Fruit fly (Drosophila melanogaster) whole organism: Measurements from ENCODE around the gene CG32536.

Source experiments
- CG8478 ChIP-seq: fragments of >200 bp; optimal IDR thresholded peaks from 2 replicates; lab custom pipeline; 2018; ENCODE audit warnings: inconsistent platforms
- Dll ChIP-seq: fragments of >200 bp; optimal IDR thresholded peaks from 2 replicates; lab custom pipeline; 2017
- EcR ChIP-seq, 2 experiments: fragments of >200 bp; optimal IDR thresholded peaks; 2 replicates each; lab custom pipeline; 2017; ENCODE audit warnings: missing biosample characterization in 2 of 2, missing genetic modification characterization in 2 of 2, missing genetic modification reagents in 2 of 2
- pan ChIP-seq: fragments of >200 bp; optimal IDR thresholded peaks from 2 replicates; lab custom pipeline; 2017
- psq ChIP-seq: fragments of >200 bp; optimal IDR thresholded peaks from 2 replicates; lab custom pipeline; 2017
- usp ChIP-seq: fragments of >200 bp; optimal IDR thresholded peaks from 2 replicates; lab custom pipeline; 2017; ENCODE audit warnings: missing biosample characterization, missing genetic modification characterization, mixed read lengths

Gene CG32536

DNA sequence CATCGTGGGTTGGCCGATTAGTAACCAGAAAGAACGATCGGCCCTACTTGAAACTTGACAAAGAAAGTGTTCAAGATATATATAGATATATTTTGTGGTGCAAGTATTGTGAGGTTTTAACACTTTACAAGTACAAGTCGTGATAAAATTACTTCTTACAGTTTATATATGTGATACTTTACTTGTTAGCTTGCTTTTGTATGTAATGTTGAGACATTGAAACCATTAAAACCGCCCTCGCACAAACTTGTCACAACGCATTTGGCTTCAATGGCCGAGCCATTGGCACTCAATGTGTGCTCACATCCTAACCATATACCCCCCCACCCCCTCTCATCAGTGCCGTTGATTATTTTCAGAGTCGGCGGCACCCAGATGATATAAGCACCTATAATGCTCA is 18.3 kb upstream of the CG32536 start:
- TF ChIP-seq psq (lab: Kevin White, UChicago) (no peak), usp (no peak), EcR (GFP tag; optimal IDR thresholded peaks at IDR 0.05; lab: Kevin White, UChicago) (no peak), pan (lab: Kevin White, UChicago) (no peak), Dll (lab: Kevin White, UChicago) (no peak), CG8478 (lab: Kevin White, UChicago) (no peak)

DNA sequence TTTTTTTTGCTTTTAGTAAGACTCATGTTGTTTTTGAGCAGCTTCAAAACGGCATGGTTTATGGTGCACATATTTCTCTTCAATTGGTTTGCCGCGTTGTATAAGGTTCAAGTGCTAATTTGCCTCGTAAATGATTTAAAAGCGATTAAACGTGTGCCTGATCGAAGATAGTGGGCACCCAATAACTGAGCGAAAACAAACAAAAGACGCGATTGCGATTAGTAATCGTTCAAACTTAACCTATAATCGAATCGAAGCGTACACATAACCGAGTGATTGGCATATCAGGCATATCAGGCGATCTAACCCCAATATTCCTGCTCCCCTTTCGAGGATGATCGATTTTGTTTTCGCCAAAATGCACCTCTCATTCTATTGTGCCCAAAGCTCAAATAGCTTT is 17.3 kb upstream of the CG32536 start:
- TF ChIP-seq psq (lab: Kevin White, UChicago) (no peak), EcR (GFP tag; optimal IDR thresholded peaks at IDR 0.05; lab: Kevin White, UChicago) (no peak), Dll (lab: Kevin White, UChicago) (no peak), pan (lab: Kevin White, UChicago) (no peak), usp (no peak), CG8478 (lab: Kevin White, UChicago) (no peak)

DNA sequence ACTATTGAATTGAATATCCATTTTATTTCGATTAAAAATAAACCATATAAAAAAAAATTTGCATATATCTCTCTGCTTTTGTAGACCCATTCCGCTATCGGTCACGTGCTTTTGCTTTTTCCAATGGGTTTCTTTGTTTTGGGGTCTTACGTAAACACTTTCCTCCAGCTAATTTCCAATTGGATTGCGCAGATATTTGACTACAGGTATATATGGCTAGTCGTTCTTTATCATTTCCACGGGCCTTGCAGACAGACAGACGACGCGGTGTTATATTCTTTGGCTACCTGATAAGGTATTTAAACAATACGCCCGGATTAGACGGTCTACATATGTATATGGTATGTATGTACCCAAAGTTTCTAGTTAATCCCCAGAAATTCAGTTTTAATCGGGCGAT is 16.6 kb upstream of the CG32536 start:
- TF ChIP-seq EcR (GFP tag; optimal IDR thresholded peaks at IDR 0.05; lab: Kevin White, UChicago) (no peak), psq (lab: Kevin White, UChicago) (no peak), usp (no peak), pan (lab: Kevin White, UChicago) (no peak), CG8478 (lab: Kevin White, UChicago) (no peak), Dll (lab: Kevin White, UChicago) (no peak)

DNA sequence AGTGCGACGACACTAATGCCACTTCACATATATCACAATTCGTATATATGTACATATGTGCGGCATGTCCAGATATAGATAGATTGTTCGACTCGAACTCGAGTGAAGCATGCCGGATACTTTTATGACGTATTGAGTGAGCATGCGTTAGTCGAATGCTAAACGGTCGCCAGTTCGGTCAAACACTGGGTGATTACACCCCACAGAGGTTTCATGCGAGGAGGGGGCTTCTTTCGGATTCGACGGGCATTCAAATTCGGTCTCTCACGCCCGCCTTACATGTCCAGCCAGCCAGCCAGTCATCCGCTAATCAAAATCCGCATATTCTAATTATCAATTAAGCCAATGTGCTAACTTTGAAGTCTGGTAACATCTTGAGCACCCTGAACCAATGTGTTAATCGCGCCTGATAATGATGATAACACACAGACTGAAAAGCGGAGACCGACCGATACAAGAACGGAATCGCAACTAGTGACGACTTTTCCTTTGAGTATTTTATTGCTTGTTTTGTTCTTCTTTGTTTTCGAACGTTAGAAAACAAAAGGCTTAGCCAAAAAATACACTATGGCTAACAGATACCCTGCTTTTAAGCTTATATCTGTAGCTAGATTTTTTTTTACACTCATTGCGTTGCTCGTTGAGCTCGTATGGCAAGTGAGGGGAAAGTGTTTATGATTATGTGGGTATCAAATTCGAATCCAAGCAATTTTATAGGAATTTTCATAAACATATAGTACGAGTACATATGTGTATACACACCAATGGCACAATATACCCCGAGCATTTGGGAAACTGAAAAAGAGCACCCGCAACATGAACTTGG is 15.3 kb upstream of the CG32536 start:
- no peak for TF ChIP-seq Dll (lab: Kevin White, UChicago)
- TF ChIP-seq pan (lab: Kevin White, UChicago): no peak
- TF ChIP-seq usp: no peak
- no peak for TF ChIP-seq CG8478 (lab: Kevin White, UChicago)
- TF ChIP-seq EcR (GFP tag; optimal IDR thresholded peaks at IDR 0.05; lab: Kevin White, UChicago): no peak
- TF ChIP-seq psq (lab: Kevin White, UChicago): no peak

DNA sequence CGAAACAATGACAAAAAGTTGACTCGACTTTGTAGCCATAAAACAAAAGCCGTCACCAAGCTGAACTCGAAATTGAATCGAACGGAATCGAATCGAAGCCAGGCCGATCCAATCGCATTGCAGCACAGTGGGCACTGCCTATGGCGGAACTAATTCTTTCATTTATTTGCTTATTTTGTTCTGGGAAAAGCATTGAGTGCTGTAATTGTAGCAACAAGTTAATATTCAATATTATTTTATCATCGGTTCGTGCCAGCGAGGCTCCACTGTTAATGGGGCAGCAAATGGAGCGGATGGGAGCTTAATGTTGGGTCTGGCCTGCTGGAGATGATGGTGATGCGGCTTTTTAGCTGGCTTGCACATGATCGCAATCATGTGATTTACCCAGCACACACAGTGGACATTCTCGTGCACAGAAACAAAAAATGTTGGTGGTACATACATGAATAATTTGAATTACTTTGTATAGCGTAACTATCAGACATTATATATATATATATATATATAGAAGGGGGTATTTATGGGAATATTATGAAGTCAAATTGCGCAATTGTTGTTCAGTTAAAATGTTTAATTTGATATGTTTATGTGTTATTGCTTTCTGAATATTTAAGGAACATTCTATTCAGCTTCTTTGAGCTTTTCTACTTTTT is 12.7 kb upstream of the CG32536 start:
- TF ChIP-seq CG8478 (lab: Kevin White, UChicago) (no peak), Dll (lab: Kevin White, UChicago) (no peak), psq (lab: Kevin White, UChicago) (no peak)

DNA sequence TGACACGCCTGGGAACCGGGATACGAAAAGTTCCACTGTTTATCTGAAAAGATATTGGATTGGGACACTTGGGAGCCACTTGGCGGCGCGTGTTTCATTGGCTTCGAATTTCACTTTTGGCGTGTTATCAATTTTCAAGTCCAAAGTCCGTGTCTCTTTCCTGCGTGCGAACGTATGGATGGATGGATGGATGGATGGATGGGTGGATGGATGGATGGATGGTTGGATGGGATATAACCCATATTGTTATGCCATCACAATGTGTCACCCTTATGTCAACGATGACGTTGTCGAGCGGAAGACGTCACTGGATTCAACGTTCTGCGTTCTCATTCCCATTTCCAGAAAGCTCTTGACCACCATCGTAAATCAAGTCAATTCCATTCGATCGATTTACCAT is 11.1 kb upstream of the CG32536 start:
- no peak for TF ChIP-seq CG8478 (lab: Kevin White, UChicago)
- no peak for TF ChIP-seq usp
- no peak for TF ChIP-seq psq (lab: Kevin White, UChicago)
- TF ChIP-seq pan (lab: Kevin White, UChicago): no peak
- TF ChIP-seq EcR (GFP tag; optimal IDR thresholded peaks at IDR 0.05; lab: Kevin White, UChicago): no peak
- no peak for TF ChIP-seq Dll (lab: Kevin White, UChicago)

DNA sequence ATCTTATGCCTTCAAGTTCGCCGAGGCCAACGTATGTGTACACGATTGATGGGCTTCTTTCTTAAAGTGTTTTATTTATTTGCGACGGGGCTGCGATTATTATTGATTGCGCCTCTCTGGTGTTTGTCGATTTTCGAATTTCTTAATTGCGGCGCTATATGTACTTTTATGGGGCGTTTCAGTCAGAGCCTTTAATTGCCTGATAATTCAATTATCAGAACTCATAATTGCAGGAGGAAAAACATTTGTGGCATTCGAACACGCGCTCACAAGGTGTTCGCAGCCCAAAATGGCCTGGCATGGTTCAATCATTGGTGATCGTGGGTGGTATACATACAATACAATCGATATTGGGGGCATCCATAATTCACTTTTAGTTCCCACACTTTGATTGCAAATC is 9.5 kb upstream of the CG32536 start:
- TF ChIP-seq Dll (lab: Kevin White, UChicago) (no peak), pan (lab: Kevin White, UChicago) (no peak), usp (no peak), EcR (GFP tag; optimal IDR thresholded peaks at IDR 0.05; lab: Kevin White, UChicago) (no peak), psq (lab: Kevin White, UChicago) (no peak), CG8478 (lab: Kevin White, UChicago) (no peak)

DNA sequence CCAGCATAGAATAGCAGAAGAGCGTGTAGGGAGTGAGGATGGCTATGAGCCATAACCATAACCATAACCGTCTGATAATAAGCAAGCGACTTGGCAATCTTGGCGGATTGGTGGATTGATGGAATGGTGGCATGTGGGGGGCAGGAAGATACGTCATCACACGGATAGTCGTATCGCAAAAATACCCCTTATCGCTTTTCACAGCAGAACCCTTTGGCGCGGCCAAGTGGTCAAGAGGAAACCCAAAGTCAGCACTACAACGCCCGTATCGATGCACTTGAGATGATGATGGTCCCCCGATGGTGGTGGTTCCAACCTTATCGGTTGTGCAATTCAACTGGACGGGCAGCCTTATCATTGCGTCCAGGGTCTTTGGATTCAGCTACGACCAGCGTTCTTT is 8.7 kb upstream of the CG32536 start:
- TF ChIP-seq CG8478 (lab: Kevin White, UChicago): no peak
- TF ChIP-seq psq (lab: Kevin White, UChicago): no peak
- TF ChIP-seq EcR (GFP tag; optimal IDR thresholded peaks at IDR 0.05; lab: Kevin White, UChicago): no peak
- no peak for TF ChIP-seq pan (lab: Kevin White, UChicago)

DNA sequence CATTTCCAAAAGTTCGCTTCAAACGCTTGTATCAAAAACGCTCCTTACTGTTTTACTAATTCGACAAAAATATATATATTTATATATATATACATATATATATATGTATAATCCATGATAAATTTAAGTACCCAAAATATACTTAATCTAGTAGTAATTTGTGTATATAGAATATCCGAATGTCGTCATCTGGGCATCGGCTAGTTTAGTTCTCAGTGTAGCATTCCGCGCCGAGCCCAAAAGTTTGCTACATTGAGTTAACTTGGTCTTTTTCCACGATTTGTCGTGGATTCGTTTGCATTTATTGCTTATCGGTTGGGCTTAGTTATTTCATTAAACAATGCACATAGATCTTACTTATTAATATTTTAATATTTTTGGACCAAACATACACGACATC is 4.6 kb upstream of the CG32536 start:
- no peak for TF ChIP-seq Dll (lab: Kevin White, UChicago)
- TF ChIP-seq EcR (GFP tag; optimal IDR thresholded peaks at IDR 0.05; lab: Kevin White, UChicago): no peak
- no peak for TF ChIP-seq usp
- TF ChIP-seq psq (lab: Kevin White, UChicago): no peak
- no peak for TF ChIP-seq pan (lab: Kevin White, UChicago)
- no peak for TF ChIP-seq CG8478 (lab: Kevin White, UChicago)

DNA sequence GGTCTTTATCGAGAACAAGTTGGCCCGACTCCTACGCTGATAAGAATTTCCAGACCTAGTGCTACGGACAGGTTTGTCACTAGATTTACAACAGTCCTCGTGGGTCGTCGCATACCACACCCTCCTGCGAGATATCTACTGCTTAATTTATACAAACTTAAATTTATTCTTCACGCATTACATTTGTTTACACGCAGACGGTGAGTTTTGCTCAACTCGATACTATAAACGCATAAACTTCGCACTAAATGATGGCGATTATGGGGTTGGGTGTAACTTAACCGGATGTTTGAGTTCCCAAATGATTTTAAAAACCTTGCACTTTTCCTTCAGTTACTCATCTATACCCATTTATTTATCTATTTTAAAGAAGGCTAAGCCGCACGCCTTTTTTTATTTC is 4.0 kb upstream of the CG32536 start:
- no peak for TF ChIP-seq usp
- TF ChIP-seq Dll (lab: Kevin White, UChicago): no peak
- TF ChIP-seq psq (lab: Kevin White, UChicago): no peak
- no peak for TF ChIP-seq CG8478 (lab: Kevin White, UChicago)
- TF ChIP-seq EcR (GFP tag; optimal IDR thresholded peaks at IDR 0.05; lab: Kevin White, UChicago): no peak
- no peak for TF ChIP-seq pan (lab: Kevin White, UChicago)

DNA sequence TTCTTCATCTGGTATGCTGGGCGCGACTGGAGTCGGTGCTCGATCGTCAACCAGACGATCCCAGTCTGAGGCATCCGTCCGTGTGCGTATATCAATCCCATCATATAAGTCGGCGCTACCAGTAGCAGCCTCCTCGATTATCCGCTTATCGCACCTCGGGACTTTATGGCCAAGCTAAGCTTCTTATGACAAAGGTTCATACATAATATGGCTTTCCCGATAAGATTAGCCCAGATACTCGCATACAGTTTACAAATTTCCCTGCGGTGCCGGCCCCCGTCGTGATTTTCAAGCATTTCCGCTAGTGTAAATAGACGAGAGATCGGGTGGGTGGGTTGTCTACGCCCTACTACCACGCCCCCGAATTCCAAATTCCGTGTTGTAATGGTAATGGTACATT is 3.6 kb upstream of the CG32536 start, which contains the start of gene CG8028:
Gene CG8028 (minus strand): TSS at position 101 of the 400 bp plus-strand sequence.
- TF ChIP-seq CG8478 (lab: Kevin White, UChicago): no peak

DNA sequence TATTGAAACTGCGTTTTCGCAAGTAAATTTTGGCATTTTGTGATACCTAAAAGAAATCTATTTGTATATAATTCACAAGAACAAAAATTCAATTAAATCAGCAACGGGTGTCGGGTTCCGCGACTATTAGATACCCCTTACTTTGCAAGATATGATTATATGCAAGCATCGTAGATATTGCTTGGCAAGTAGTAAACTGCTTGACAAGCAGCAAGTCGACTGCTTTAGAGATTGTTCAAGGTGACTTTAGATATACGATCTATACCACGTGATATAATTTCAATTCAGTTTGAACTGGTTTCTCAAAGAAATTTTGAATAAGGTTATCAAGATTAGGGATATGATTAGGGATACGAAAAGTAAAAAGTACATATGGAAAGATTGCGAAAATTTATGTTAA is 1.7 kb upstream of the CG32536 start:
- TF ChIP-seq EcR (GFP tag; optimal IDR thresholded peaks at IDR 0.05; lab: Kevin White, UChicago) (no peak), pan (lab: Kevin White, UChicago) (no peak), usp (no peak), Dll (lab: Kevin White, UChicago) (no peak)
